Fruit fly (Drosophila melanogaster) whole organism, adult: Measurements from ENCODE around the gene png.
A peak's percentile ranks its signal among the peaks of the same experiment; 100 is the strongest.

Experiments used
- CG33017 ChIP-seq: fragments of 200-800 bp; sonication (Bioruptor generic); optimal IDR thresholded peaks from 2 replicates; lab custom pipeline; 2018; ENCODE audit warnings: missing biosample characterization, mild to moderate bottlenecking, missing genetic modification characterization, moderate library complexity
- CG7101 ChIP-seq: fragments of 200-800 bp; sonication (Bioruptor generic); optimal IDR thresholded peaks from 2 replicates; lab custom pipeline; 2018; ENCODE audit warnings: missing biosample characterization, mild to moderate bottlenecking, missing genetic modification characterization, moderate library complexity
- Clk ChIP-seq: fragments of 200-800 bp; sonication (Bioruptor generic); optimal IDR thresholded peaks from 2 replicates; lab custom pipeline; 2017; ENCODE audit warnings: missing biosample characterization, missing genetic modification characterization
- Hr96 ChIP-seq: fragments of 200-800 bp; sonication (Bioruptor generic); optimal IDR thresholded peaks from 2 replicates; lab custom pipeline; 2016; ENCODE audit warnings: missing biosample characterization, missing genetic modification characterization
- cic ChIP-seq: fragments of 200-800 bp; sonication (Bioruptor generic); optimal IDR thresholded peaks from 2 replicates; lab custom pipeline; 2017; ENCODE audit warnings: missing biosample characterization, mild to moderate bottlenecking, missing genetic modification characterization, moderate library complexity
- cnc ChIP-seq, 2 experiments: fragments of >200 bp; optimal IDR thresholded peaks; 2 replicates each; lab custom pipeline; 2017
- kay ChIP-seq: fragments of 200-800 bp; sonication (Bioruptor generic); peaks from one replicate; lab custom pipeline; 2016; ENCODE audit warnings: missing biosample characterization, missing genetic modification characterization, borderline replicate concordance
- ovo ChIP-seq: fragments of 200-800 bp; sonication (Bioruptor generic); optimal IDR thresholded peaks from 2 replicates; lab custom pipeline; 2016; ENCODE audit warnings: missing biosample characterization, missing genetic modification characterization

dm6 chrX:1379692-1380349, 22.4 kb upstream of the png start:
- no peak for TF ChIP-seq Hr96
- no peak for TF ChIP-seq kay (GFP tag; lab: Kevin White, UChicago)
- no peak for TF ChIP-seq ovo
- TF ChIP-seq cic (GFP tag; lab: Kevin White, UChicago), result no peak
- no peak for TF ChIP-seq CG33017 (tag; lab: Kevin White, UChicago)
- no peak for TF ChIP-seq CG7101 (tag; lab: Kevin White, UChicago)
- no peak for TF ChIP-seq Clk (GFP tag; lab: Kevin White, UChicago)
- TF ChIP-seq cnc (optimal IDR thresholded peaks at IDR 0.05; lab: Kevin White, UChicago), result peak in 1 of 2 experiments; percentile 11
